Fruit fly (Drosophila melanogaster) whole organism, embryonic: Measurements from ENCODE around the gene CG32599.

ENCODE experiments used
- Atf3 ChIP-seq: fragments of 200-800 bp; sonication (Bioruptor generic); optimal IDR thresholded peaks from 3 replicates; lab custom pipeline; 2016; ENCODE audit warnings: missing biosample characterization, missing genetic modification characterization
- BEAF-32 ChIP-seq: fragments of 200-800 bp; sonication (Bioruptor generic); optimal IDR thresholded peaks from 3 replicates; lab custom pipeline; 2017; ENCODE audit warnings: missing biosample characterization, missing genetic modification characterization, mild to moderate bottlenecking, moderate library complexity, missing genetic modification reagents
- CG10147 ChIP-seq: fragments of 200-800 bp; sonication (Bioruptor generic); optimal IDR thresholded peaks from 2 replicates; lab custom pipeline; 2019; ENCODE audit warnings: missing biosample characterization, mild to moderate bottlenecking, missing genetic modification characterization, moderate library complexity
- CG11398 ChIP-seq: fragments of 200-800 bp; sonication (Bioruptor generic); optimal IDR thresholded peaks from 2 replicates; lab custom pipeline; 2016; ENCODE audit warnings: missing biosample characterization, missing genetic modification characterization
- CG12071 ChIP-seq: fragments of 200-800 bp; sonication (Bioruptor generic); optimal IDR thresholded peaks from 3 replicates; lab custom pipeline; 2018; ENCODE audit warnings: missing biosample characterization, mild to moderate bottlenecking, missing genetic modification characterization
- CG13287 ChIP-seq: fragments of 200-800 bp; sonication (Bioruptor generic); IDR thresholded peaks from 2 replicates; pipeline ENCODE4 v1.3.6; 2022; ENCODE audit warnings: missing biosample characterization, missing genetic modification characterization; ENCODE audit not compliant: partially characterized antibody
- CG13775 ChIP-seq: fragments of 200-800 bp; sonication (Bioruptor generic); optimal IDR thresholded peaks from 3 replicates; lab custom pipeline; 2017; ENCODE audit warnings: missing biosample characterization, mild to moderate bottlenecking, missing genetic modification characterization
- CG15073 ChIP-seq: fragments of 200-800 bp; sonication (Bioruptor generic); optimal IDR thresholded peaks from 2 replicates; lab custom pipeline; 2016; ENCODE audit warnings: missing biosample characterization, missing genetic modification characterization
- CG17186 ChIP-seq: fragments of 200-800 bp; sonication (Bioruptor generic); optimal IDR thresholded peaks from 3 replicates; lab custom pipeline; 2017; ENCODE audit warnings: missing biosample characterization, missing genetic modification reagents, missing genetic modification characterization
- CG17802 ChIP-seq: fragments of 200-800 bp; sonication (Bioruptor generic); optimal IDR thresholded peaks from 2 replicates; lab custom pipeline; 2018; ENCODE audit warnings: missing biosample characterization, mild to moderate bottlenecking, missing genetic modification characterization, moderate library complexity
- CG1832 ChIP-seq: fragments of 200-800 bp; sonication (Bioruptor generic); optimal IDR thresholded peaks from 2 replicates; lab custom pipeline; 2017; ENCODE audit warnings: missing biosample characterization, mild to moderate bottlenecking, missing genetic modification characterization, inconsistent platforms
- CG18599 ChIP-seq: fragments of 200-800 bp; sonication (Bioruptor generic); optimal IDR thresholded peaks from 3 replicates; lab custom pipeline; 2017; ENCODE audit warnings: missing biosample characterization, missing genetic modification characterization, mild to moderate bottlenecking, moderate library complexity, missing genetic modification reagents
- CG3407 ChIP-seq: fragments of 200-800 bp; sonication (Bioruptor generic); optimal IDR thresholded peaks from 2 replicates; lab custom pipeline; 2018; ENCODE audit warnings: missing biosample characterization, mild to moderate bottlenecking, missing genetic modification characterization
- CG4617 ChIP-seq: fragments of 200-800 bp; sonication (Bioruptor generic); optimal IDR thresholded peaks from 3 replicates; lab custom pipeline; 2016; ENCODE audit warnings: missing biosample characterization, missing genetic modification characterization, borderline replicate concordance
- CG6272 ChIP-seq: fragments of 200-800 bp; sonication (Bioruptor generic); IDR thresholded peaks from 2 replicates; pipeline ENCODE4 v1.3.6; 2022; ENCODE audit warnings: missing biosample characterization, missing genetic modification characterization
- CG6689 ChIP-seq: fragments of 200-800 bp; sonication (Bioruptor generic); IDR thresholded peaks from 2 replicates; pipeline ENCODE4 v1.3.6; 2022; ENCODE audit warnings: missing biosample characterization, missing genetic modification characterization
- CG7357 ChIP-seq: fragments of 200-800 bp; sonication (Bioruptor generic); IDR thresholded peaks from 3 replicates; pipeline ENCODE4 v1.3.6; 2022; ENCODE audit warnings: missing biosample characterization, missing genetic modification characterization
- CG7928 ChIP-seq: fragments of 200-800 bp; sonication (Bioruptor generic); optimal IDR thresholded peaks from 2 replicates; lab custom pipeline; 2017; ENCODE audit warnings: missing biosample characterization, mild to moderate bottlenecking, missing genetic modification characterization
- CG8359 ChIP-seq: fragments of 200-800 bp; sonication (Bioruptor generic); optimal IDR thresholded peaks from 2 replicates; lab custom pipeline; 2017; ENCODE audit warnings: missing biosample characterization, mild to moderate bottlenecking, missing genetic modification characterization, borderline replicate concordance
- Doc3 ChIP-seq: fragments of 200-800 bp; sonication (Bioruptor generic); IDR thresholded peaks from 3 replicates; pipeline ENCODE4 v1.3.6; 2022; ENCODE audit warnings: missing biosample characterization, missing genetic modification characterization; ENCODE audit not compliant: partially characterized antibody
- Drgx ChIP-seq: fragments of 200-800 bp; sonication (Bioruptor generic); IDR thresholded peaks from 2 replicates; pipeline ENCODE4 v1.3.6; 2022; ENCODE audit warnings: missing biosample characterization, missing genetic modification characterization
- ERR ChIP-seq: fragments of 200-800 bp; sonication (Bioruptor generic); optimal IDR thresholded peaks from 2 replicates; lab custom pipeline; 2016; ENCODE audit warnings: missing biosample characterization, missing genetic modification characterization
- Ets65A ChIP-seq: fragments of 200-800 bp; sonication (Bioruptor generic); peaks from one replicate; lab custom pipeline; 2016; ENCODE audit warnings: missing biosample characterization, missing genetic modification characterization
- Hand ChIP-seq: fragments of 200-800 bp; sonication (Bioruptor generic); optimal IDR thresholded peaks from 2 replicates; lab custom pipeline; 2017; ENCODE audit warnings: mild to moderate bottlenecking, missing biosample characterization, missing genetic modification reagents, missing genetic modification characterization
- HmgZ ChIP-seq: fragments of 200-800 bp; sonication (Bioruptor generic); optimal IDR thresholded peaks from 2 replicates; lab custom pipeline; 2018; ENCODE audit warnings: missing biosample characterization, mild to moderate bottlenecking, missing genetic modification characterization
- NC2α ChIP-seq: fragments of 200-800 bp; sonication (Bioruptor generic); optimal IDR thresholded peaks from 2 replicates; lab custom pipeline; 2016; ENCODE audit warnings: missing biosample characterization, missing genetic modification characterization
- Taf1 ChIP-seq: fragments of 200-800 bp; sonication (Bioruptor generic); IDR thresholded peaks from 2 replicates; pipeline ENCODE4 v1.3.6; 2022; ENCODE audit warnings: missing biosample characterization, missing genetic modification characterization
- Xrp1 ChIP-seq: fragments of 200-800 bp; sonication (Bioruptor generic); IDR thresholded peaks from 2 replicates; pipeline ENCODE4 v1.3.6; 2022; ENCODE audit warnings: missing biosample characterization, missing genetic modification characterization
- cato ChIP-seq: fragments of 200-800 bp; sonication (Bioruptor generic); optimal IDR thresholded peaks from 2 replicates; lab custom pipeline; 2016; ENCODE audit warnings: missing biosample characterization, missing genetic modification characterization, borderline replicate concordance
- crol ChIP-seq: fragments of 200-800 bp; sonication (Bioruptor generic); IDR thresholded peaks from 2 replicates; pipeline ENCODE4 v1.3.6; 2022; ENCODE audit warnings: missing biosample characterization, missing genetic modification characterization
- da ChIP-seq: fragments of 200-800 bp; sonication (Bioruptor generic); optimal IDR thresholded peaks from 2 replicates; lab custom pipeline; 2016; ENCODE audit warnings: missing biosample characterization, missing genetic modification characterization
- dpn ChIP-seq, 2 experiments: fragments of 200-800 bp; sonication (Bioruptor generic); optimal IDR thresholded peaks; 3 replicates each; lab custom pipeline; 2016; ENCODE audit warnings: missing biosample characterization in 2 of 2, missing genetic modification characterization in 2 of 2
- fru ChIP-seq: fragments of >200 bp; optimal IDR thresholded peaks from 2 replicates; lab custom pipeline; 2017
- ftz-f1 ChIP-seq: fragments of 200-800 bp; sonication (Bioruptor generic); optimal IDR thresholded peaks from 2 replicates; lab custom pipeline; 2016; ENCODE audit warnings: missing biosample characterization, missing genetic modification characterization
- grau ChIP-seq: fragments of 200-800 bp; optimal IDR thresholded peaks from 3 replicates; lab custom pipeline; 2019; ENCODE audit warnings: missing biosample characterization, mild to moderate bottlenecking, missing genetic modification characterization, moderate library complexity
- gsb ChIP-seq: fragments of 200-800 bp; sonication (Bioruptor generic); IDR thresholded peaks from 2 replicates; pipeline ENCODE4 v1.3.6; 2022; ENCODE audit warnings: missing biosample characterization, missing genetic modification characterization
- gsb-n ChIP-seq: fragments of 200-800 bp; sonication (Bioruptor generic); optimal IDR thresholded peaks from 3 replicates; lab custom pipeline; 2018; ENCODE audit warnings: missing biosample characterization, mild to moderate bottlenecking, missing genetic modification characterization
- lola ChIP-seq, 3 experiments: fragments of >200 bp in 2 of 3; fragments of 200-800 bp in 1 of 3; sonication (Bioruptor generic) in 1 of 3; optimal IDR thresholded peaks; 2 replicates each; lab custom pipeline; 2017 to 2019; ENCODE audit warnings: missing biosample characterization in 3 of 3, missing genetic modification characterization in 3 of 3, mild to moderate bottlenecking in 1 of 3, moderate library complexity in 1 of 3
- luna ChIP-seq: fragments of 200-800 bp; sonication (Bioruptor generic); optimal IDR thresholded peaks from 2 replicates; lab custom pipeline; 2016; ENCODE audit warnings: missing biosample characterization, missing genetic modification characterization
- nerfin-2 ChIP-seq: fragments of 200-800 bp; sonication (Bioruptor generic); IDR thresholded peaks from 2 replicates; pipeline ENCODE4 v1.3.6; 2022; ENCODE audit warnings: missing biosample characterization, missing genetic modification characterization; ENCODE audit not compliant: partially characterized antibody
- nom ChIP-seq: fragments of 200-800 bp; sonication (Bioruptor generic); optimal IDR thresholded peaks from 2 replicates; lab custom pipeline; 2017; ENCODE audit warnings: missing biosample characterization, missing genetic modification characterization, mild to moderate bottlenecking, moderate library complexity, missing genetic modification reagents
- pnt ChIP-seq: fragments of 200-800 bp; sonication (Bioruptor generic); optimal IDR thresholded peaks from 3 replicates; lab custom pipeline; 2016; ENCODE audit warnings: missing biosample characterization, missing genetic modification characterization
- row ChIP-seq: fragments of 200-800 bp; sonication (Bioruptor generic); IDR thresholded peaks from 3 replicates; pipeline ENCODE4 v1.3.6; 2022; ENCODE audit warnings: missing biosample characterization, missing genetic modification characterization
- scrt ChIP-seq: fragments of 200-800 bp; sonication (Bioruptor generic); optimal IDR thresholded peaks from 2 replicates; lab custom pipeline; 2018; ENCODE audit warnings: missing biosample characterization, mild to moderate bottlenecking, missing genetic modification characterization, moderate library complexity
- sr ChIP-seq: fragments of 200-800 bp; sonication (Bioruptor generic); IDR thresholded peaks from 3 replicates; pipeline ENCODE4 v1.3.6; 2022; ENCODE audit warnings: missing biosample characterization, missing genetic modification characterization
- trh ChIP-seq: fragments of 200-800 bp; sonication (Bioruptor generic); optimal IDR thresholded peaks from 2 replicates; lab custom pipeline; 2016; ENCODE audit warnings: missing biosample characterization, missing genetic modification characterization
- tx ChIP-seq: fragments of 200-800 bp; sonication (Bioruptor generic); optimal IDR thresholded peaks from 2 replicates; lab custom pipeline; 2016; ENCODE audit warnings: missing biosample characterization, missing genetic modification characterization
- zen2 ChIP-seq: fragments of 200-800 bp; sonication (Bioruptor generic); IDR thresholded peaks from 3 replicates; pipeline ENCODE4 v1.3.6; 2022; ENCODE audit warnings: missing biosample characterization, missing genetic modification characterization; ENCODE audit not compliant: partially characterized antibody
- zf30C ChIP-seq: fragments of 200-800 bp; sonication (Bioruptor generic); optimal IDR thresholded peaks from 3 replicates; lab custom pipeline; 2018; ENCODE audit warnings: missing biosample characterization, mild to moderate bottlenecking, missing genetic modification characterization

The CG32599 gene

DNA sequence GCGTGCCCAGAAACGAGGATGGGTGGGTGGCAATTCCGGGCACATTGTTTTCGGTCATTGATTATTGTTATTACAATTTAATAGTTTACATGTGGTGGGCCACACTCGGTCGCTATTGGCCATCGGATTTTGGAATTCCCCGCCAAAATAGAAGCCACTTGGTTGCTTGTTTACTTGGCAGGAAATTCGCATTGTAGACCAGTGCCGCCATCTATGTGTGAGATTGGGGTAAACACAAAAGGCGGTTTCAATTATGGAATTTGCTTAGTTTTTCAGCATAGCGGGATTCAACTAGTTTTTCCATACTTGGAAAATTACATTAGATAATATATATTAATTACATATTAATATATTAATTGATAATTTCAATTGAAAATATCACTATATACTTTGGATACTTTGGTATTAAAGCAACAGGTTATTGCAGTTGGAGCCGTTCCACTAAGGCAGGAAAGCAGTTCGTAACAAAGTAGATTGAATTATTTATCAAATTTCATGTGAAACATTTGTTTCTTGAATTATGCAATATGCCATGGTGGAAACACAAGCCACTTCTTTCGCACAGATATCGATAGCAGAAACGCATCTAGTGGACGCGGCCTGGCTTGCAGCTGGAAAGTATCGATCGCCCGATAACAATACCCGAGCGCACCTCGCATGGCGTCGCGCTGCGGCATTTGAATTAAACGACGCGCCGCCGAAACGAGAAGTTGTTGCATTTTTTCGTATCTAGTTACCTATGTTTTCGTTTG is 3.7 kb downstream of the CG32599 start, which contains the start of gene mud (continued):
- TF ChIP-seq CG7928 (GFP tag; lab: Kevin White, UChicago) (no peak), BEAF-32 (GFP tag; lab: Kevin White, UChicago) (peak; percentile 76), CG18599 (GFP tag; lab: Kevin White, UChicago) (no peak), Taf1 (GFP tag; lab: Robert Waterston, UW) (no peak), CG8359 (GFP tag; lab: Kevin White, UChicago) (no peak), luna (GFP tag; lab: Kevin White, UChicago) (no peak), gsb (GFP tag; lab: Robert Waterston, UW) (no peak), CG13287 (GFP tag; lab: Robert Waterston, UW) (peak; percentile 70), crol (no peak), gsb-n (no peak), NC2α (GFP tag; lab: Kevin White, UChicago) (no peak), scrt (GFP tag; lab: Kevin White, UChicago) (no peak), CG17186 (peak; percentile 43), CG17802 (peak; percentile 84), CG6272 (GFP tag; lab: Robert Waterston, UW) (no peak), CG11398 (GFP tag; lab: Kevin White, UChicago) (no peak), pnt (GFP tag; lab: Kevin White, UChicago) (no peak), nerfin-2 (GFP tag; lab: Robert Waterston, UW) (peak; percentile 69), lola (GFP tag; optimal IDR thresholded peaks at IDR 0.05; lab: Kevin White, UChicago) (peak in 1 of 3 experiments; percentile 41), trh (GFP tag; lab: Kevin White, UChicago) (no peak), Atf3 (GFP tag; lab: Kevin White, UChicago) (no peak), CG1832 (GFP tag; lab: Kevin White, UChicago) (no peak), zen2 (GFP tag; lab: Robert Waterston, UW) (0 out of 3 replicates have a peak, but pooled peaks have one; percentile 13), CG7357 (GFP tag; lab: Robert Waterston, UW) (peak; percentile 98), Xrp1 (GFP tag; lab: Robert Waterston, UW) (peak; percentile 44; the same call in 1 of the 2 replicates), row (GFP tag; lab: Robert Waterston, UW) (peak; percentile 80), Doc3 (GFP tag; lab: Robert Waterston, UW) (peak; percentile 45; the same call in 1 of the 3 replicates), sr (GFP tag; lab: Robert Waterston, UW) (no peak), CG15073 (GFP tag; lab: Kevin White, UChicago) (no peak), CG12071 (no peak), zf30C (GFP tag; lab: Kevin White, UChicago) (no peak), CG13775 (GFP tag; lab: Kevin White, UChicago) (peak; percentile 61), tx (GFP tag; lab: Kevin White, UChicago) (no peak), Ets65A (peak; percentile 79), CG6689 (GFP tag; lab: Robert Waterston, UW) (0 out of 2 replicates have a peak, but pooled peaks have one; percentile 36), Hand (GFP tag; lab: Kevin White, UChicago) (no peak), grau (tag; lab: Kevin White, UChicago) (peak; percentile 43), CG4617 (no peak), ERR (GFP tag; lab: Kevin White, UChicago) (no peak), CG10147 (GFP tag; lab: Kevin White, UChicago) (no peak), cato (GFP tag; lab: Kevin White, UChicago) (peak; percentile 19), nom (GFP tag; lab: Kevin White, UChicago) (no peak), CG3407 (no peak), dpn (GFP tag; optimal IDR thresholded peaks at IDR 0.05; lab: Kevin White, UChicago) (no peak), ftz-f1 (GFP tag; lab: Kevin White, UChicago) (no peak), HmgZ (tag; lab: Kevin White, UChicago) (peak; percentile 10), fru (lab: Kevin White, UChicago) (no peak), da (GFP tag; lab: Kevin White, UChicago) (no peak), Drgx (GFP tag; lab: Robert Waterston, UW) (no peak)
